Fruit fly (Drosophila melanogaster): ENCODE data around the gene CG8927.
A peak's percentile ranks its signal among the peaks of the same experiment; 100 is the strongest.

The CG8927 gene

DNA sequence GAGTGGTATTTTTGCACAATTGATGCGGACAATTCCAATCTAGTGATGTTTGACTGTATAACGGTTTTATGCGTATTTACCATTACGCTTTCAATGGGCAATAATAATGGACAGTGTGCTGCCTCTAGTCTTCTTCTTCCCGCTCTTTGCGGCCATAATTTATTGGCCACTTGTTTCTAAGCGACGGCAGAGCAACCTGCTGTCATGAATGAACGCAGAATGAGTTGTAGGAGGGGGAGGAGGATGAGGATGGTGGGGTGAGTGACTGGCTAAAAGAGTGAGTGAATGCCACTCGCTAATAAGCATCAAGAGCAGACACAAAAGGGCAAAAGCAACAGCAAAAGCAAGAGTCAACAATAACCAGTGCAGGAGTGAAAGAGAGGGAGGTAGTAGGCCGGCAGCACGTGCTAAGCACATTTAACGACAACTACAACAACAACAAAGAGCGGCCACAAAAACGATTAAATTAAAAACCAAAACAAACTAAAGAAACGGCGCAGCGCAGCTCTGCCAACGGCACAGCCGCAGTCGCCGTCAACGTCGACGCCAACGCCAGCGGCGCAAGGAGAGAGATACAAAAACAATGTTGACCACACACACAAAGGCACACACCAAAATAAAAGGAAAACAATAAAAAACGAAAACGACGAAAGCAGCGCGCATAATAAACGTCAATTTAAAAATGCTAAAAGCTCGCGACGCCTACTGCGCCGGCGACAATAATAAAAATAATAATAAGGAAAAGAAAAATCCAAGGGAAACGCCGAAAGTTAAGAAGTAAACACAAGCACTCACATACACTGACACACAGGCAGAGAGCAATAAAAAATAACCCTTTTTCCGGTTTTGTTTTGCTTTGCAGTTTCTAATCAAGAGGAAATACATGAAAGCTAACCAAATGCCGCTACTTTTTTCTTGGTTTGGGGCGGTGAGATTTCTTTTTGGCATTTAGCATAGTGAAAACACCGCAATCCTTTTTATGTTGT is 48.2 kb downstream of the CG8927 start (continued):
- TF ChIP-seq E2f2 (GFP tag; IDR thresholded peaks at IDR 0.05) (no peak), vnd (GFP tag; IDR thresholded peaks at IDR 0.05; ENCODE audit: partially characterized antibody) (no peak), CG15269 (tag; optimal IDR thresholded peaks at IDR 0.05) (no peak), CG11456 (GFP tag; IDR thresholded peaks at IDR 0.05) (no peak), CG3065 (GFP tag; optimal IDR thresholded peaks at IDR 0.05) (no peak), Xrp1 (GFP tag; IDR thresholded peaks at IDR 0.05) (no peak), NfI (GFP tag; optimal IDR thresholded peaks at IDR 0.05) (no peak), slp2 (GFP tag; optimal IDR thresholded peaks at IDR 0.05) (no peak), crol (GFP tag; IDR thresholded peaks at IDR 0.05) (no peak), Aef1 (GFP tag; IDR thresholded peaks at IDR 0.05) (no peak), al (GFP tag; IDR thresholded peaks at IDR 0.05) (no peak), CG6175 (GFP tag; IDR thresholded peaks at IDR 0.05) (no peak), cwo (GFP tag; optimal IDR thresholded peaks at IDR 0.05) (peak; percentile 99), CG6689 (GFP tag; IDR thresholded peaks at IDR 0.05) (no peak), Taf1 (GFP tag; IDR thresholded peaks at IDR 0.05) (no peak), lilli (GFP tag; optimal IDR thresholded peaks at IDR 0.05) (no peak), CG3281 (GFP tag; optimal IDR thresholded peaks at IDR 0.05) (no peak), amos (GFP tag; IDR thresholded peaks at IDR 0.05; ENCODE audit: partially characterized antibody) (no peak), CG8388 (GFP tag; optimal IDR thresholded peaks at IDR 0.05) (no peak), ssp (GFP tag; IDR thresholded peaks at IDR 0.05) (no peak), bcd (GFP tag; optimal IDR thresholded peaks at IDR 0.05) (no peak), CG2199 (GFP tag; IDR thresholded peaks at IDR 0.05) (no peak), inv (GFP tag; IDR thresholded peaks at IDR 0.05; ENCODE audit: partially characterized antibody) (no peak), CG30403 (GFP tag; optimal IDR thresholded peaks at IDR 0.05) (no peak), bbx (GFP tag; IDR thresholded peaks at IDR 0.05; ENCODE audit: partially characterized antibody) (no peak), lola (GFP tag; optimal IDR thresholded peaks at IDR 0.05) (no peak), Jarid2 (GFP tag; optimal IDR thresholded peaks at IDR 0.05) (peak; percentile 20), run (tag; optimal IDR thresholded peaks at IDR 0.05) (peak; percentile 16), CG16815 (GFP tag; optimal IDR thresholded peaks at IDR 0.05) (no peak), CG2678 (tag; optimal IDR thresholded peaks at IDR 0.05) (peak; percentile 10), CG17385 (GFP tag; optimal IDR thresholded peaks at IDR 0.05) (peak; percentile 62), CG8290 (GFP tag; optimal IDR thresholded peaks at IDR 0.05) (no peak), CG8290 (tag; optimal IDR thresholded peaks at IDR 0.05) (no peak), Sox102F (GFP tag; optimal IDR thresholded peaks at IDR 0.05) (no peak), CG15011 (GFP tag; optimal IDR thresholded peaks at IDR 0.05) (no peak), Med (GFP tag) (peak; percentile 80), Gsc (GFP tag; IDR thresholded peaks at IDR 0.05) (no peak), Atf3 (GFP tag; optimal IDR thresholded peaks at IDR 0.05) (no peak), CG34224 (GFP tag; IDR thresholded peaks at IDR 0.05; ENCODE audit: partially characterized antibody) (no peak), CG31365 (tag; optimal IDR thresholded peaks at IDR 0.05) (no peak), CG17912 (GFP tag; optimal IDR thresholded peaks at IDR 0.05) (no peak), CG18599 (GFP tag; optimal IDR thresholded peaks at IDR 0.05) (no peak), CG13296 (GFP tag; optimal IDR thresholded peaks at IDR 0.05) (no peak), CG13424 (tag; optimal IDR thresholded peaks at IDR 0.05) (no peak), otp (GFP tag; IDR thresholded peaks at IDR 0.05) (no peak), CG2712 (tag; optimal IDR thresholded peaks at IDR 0.05) (no peak), Eip74EF (GFP tag; optimal IDR thresholded peaks at IDR 0.05) (no peak), C15 (GFP tag; IDR thresholded peaks at IDR 0.05) (no peak), Ada2b (GFP tag; IDR thresholded peaks at IDR 0.05) (no peak)
